Fruit fly (Drosophila melanogaster) whole organism, pupa: ENCODE measurements around the gene SP.

ENCODE experiments used
- CG12605 ChIP-seq: fragments of 200-800 bp; sonication (Bioruptor generic); IDR thresholded peaks from 2 replicates; pipeline ENCODE4 v1.3.6; 2022; ENCODE audit warnings: missing biosample characterization, missing genetic modification characterization
- EcR ChIP-seq: fragments of 200-800 bp; sonication (Bioruptor generic); optimal IDR thresholded peaks from 3 replicates; lab custom pipeline; 2019; ENCODE audit warnings: missing biosample characterization, missing genetic modification characterization, mild to moderate bottlenecking, moderate library complexity, missing genetic modification reagents

DNA sequence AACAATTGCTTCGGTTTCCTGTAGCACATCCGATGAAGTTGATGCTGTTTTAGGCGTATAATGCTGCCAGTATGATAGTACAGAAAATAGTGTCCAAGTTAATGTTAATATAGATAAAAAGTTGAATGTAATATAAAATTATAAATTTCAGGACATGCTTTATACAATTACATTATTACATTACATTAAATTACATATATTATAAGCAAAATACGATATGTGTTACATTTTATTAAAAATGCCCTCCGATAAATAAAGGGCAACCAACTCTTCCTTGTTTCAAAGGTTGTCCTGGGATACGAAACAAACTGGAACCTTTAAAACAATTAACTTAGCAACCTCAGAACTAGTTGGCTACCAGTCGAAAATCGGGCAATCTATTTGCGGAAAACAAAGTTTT, 47.3 kb downstream of the SP start, which contains the start of gene CG17687:
- TF ChIP-seq CG12605 (no peak), EcR (no peak)
